Fruit fly (Drosophila melanogaster) whole organism, prepupa: ENCODE results near the gene CG15822.

Source experiments
- Blimp-1 ChIP-seq: fragments of 200-800 bp; sonication (Bioruptor generic); optimal IDR thresholded peaks from 3 replicates; lab custom pipeline; 2017; ENCODE audit warnings: missing biosample characterization, missing genetic modification characterization, mild to moderate bottlenecking, moderate library complexity, missing genetic modification reagents
- CG11294 ChIP-seq: fragments of 200-800 bp; sonication (Bioruptor generic); IDR thresholded peaks from 2 replicates; pipeline ENCODE4 v1.3.6; 2022; ENCODE audit warnings: missing biosample characterization, missing genetic modification characterization
- CG11902 ChIP-seq: fragments of 200-800 bp; sonication (Bioruptor generic); optimal IDR thresholded peaks from 3 replicates; lab custom pipeline; 2016; ENCODE audit warnings: missing biosample characterization, missing genetic modification characterization
- CG31627 ChIP-seq: fragments of 200-800 bp; sonication (Bioruptor generic); optimal IDR thresholded peaks from 3 replicates; lab custom pipeline; 2016; ENCODE audit warnings: missing biosample characterization, missing genetic modification characterization
- CG3919 ChIP-seq: fragments of 200-800 bp; sonication (Bioruptor generic); optimal IDR thresholded peaks from 3 replicates; lab custom pipeline; 2016; ENCODE audit warnings: missing biosample characterization, missing genetic modification characterization
- CG6808 ChIP-seq: fragments of 200-800 bp; sonication (Bioruptor generic); optimal IDR thresholded peaks from 3 replicates; lab custom pipeline; 2017; ENCODE audit warnings: missing biosample characterization, missing genetic modification characterization, mild to moderate bottlenecking, moderate library complexity, missing genetic modification reagents
- CG8319 ChIP-seq: fragments of 200-800 bp; sonication (Bioruptor generic); optimal IDR thresholded peaks from 3 replicates; lab custom pipeline; 2016; ENCODE audit warnings: missing biosample characterization, missing genetic modification characterization
- Eip78C ChIP-seq: fragments of 200-800 bp; sonication (Bioruptor generic); peaks from one replicate; lab custom pipeline; 2016; ENCODE audit warnings: missing biosample characterization, missing genetic modification characterization
- achi ChIP-seq: fragments of 200-800 bp; sonication (Bioruptor generic); optimal IDR thresholded peaks from 3 replicates; lab custom pipeline; 2016; ENCODE audit warnings: missing biosample characterization, missing genetic modification characterization
- acj6 ChIP-seq: fragments of 200-800 bp; sonication (Bioruptor generic); optimal IDR thresholded peaks from 3 replicates; lab custom pipeline; 2016; ENCODE audit warnings: missing biosample characterization, missing genetic modification characterization
- net ChIP-seq: fragments of 200-800 bp; sonication (Bioruptor generic); optimal IDR thresholded peaks from 3 replicates; lab custom pipeline; 2016; ENCODE audit warnings: missing biosample characterization, missing genetic modification characterization
- svp ChIP-seq: fragments of 200-800 bp; sonication (Bioruptor generic); peaks from one replicate; lab custom pipeline; 2016; ENCODE audit warnings: missing biosample characterization, missing genetic modification characterization

dm6 chr3L:2162019-2162418 is 1.6 kb downstream of the CG15822 start:
- TF ChIP-seq Blimp-1 (GFP tag; lab: Kevin White, UChicago) (peak; percentile 63), Eip78C (GFP tag; lab: Kevin White, UChicago) (peak; percentile 94), CG11294 (GFP tag; lab: Robert Waterston, UW) (peak; percentile 89), net (GFP tag; lab: Kevin White, UChicago) (peak; percentile 73), CG11902 (GFP tag; lab: Kevin White, UChicago) (peak; percentile 79), CG8319 (peak; percentile 54), CG31627 (peak; percentile 76), achi (peak; percentile 82), CG6808 (GFP tag; lab: Kevin White, UChicago) (peak; percentile 72), acj6 (GFP tag; lab: Kevin White, UChicago) (peak; percentile 82), CG3919 (GFP tag; lab: Kevin White, UChicago) (peak; percentile 95), svp (GFP tag; lab: Kevin White, UChicago) (peak; percentile 88)
